Worm (Caenorhabditis elegans) whole organism, young adult: Measurements from ENCODE around the gene fbxa-215.

ENCODE experiments used
- C06A6.2 ChIP-seq: fragments of 200-800 bp; sonication (Bioruptor generic); conservative IDR thresholded peaks from 2 replicates; pipeline ENCODE4 v1.3.6; 2022; ENCODE audit warnings: missing genetic modification characterization, missing compliant biosample characterization
- D2030.7 ChIP-seq: fragments of 200-800 bp; sonication (Bioruptor generic); IDR thresholded peaks from 2 replicates; pipeline ENCODE4 v1.3.6; 2022; ENCODE audit warnings: missing genetic modification reagents, missing genetic modification characterization, missing compliant biosample characterization
- F22D6.2 ChIP-seq: sonication (generic microtip); optimal IDR thresholded peaks from 2 replicates; lab custom pipeline; 2016; ENCODE audit warnings: mild to moderate bottlenecking, missing genetic modification characterization, missing compliant biosample characterization
- F37B4.10 ChIP-seq: fragments of 200-800 bp; sonication (Bioruptor generic); IDR thresholded peaks from 2 replicates; pipeline ENCODE4 v1.3.6; 2022; ENCODE audit warnings: missing genetic modification characterization, missing compliant biosample characterization
- F49E8.2 ChIP-seq: sonication (generic microtip); optimal IDR thresholded peaks from 3 replicates; lab custom pipeline; 2017; ENCODE audit warnings: missing genetic modification characterization, mild to moderate bottlenecking, missing compliant biosample characterization, antibody characterized with exemption, moderate library complexity; ENCODE audit not compliant: insufficient read depth
- K12H6.12 ChIP-seq: fragments of 200-800 bp; sonication (Bioruptor generic); optimal IDR thresholded peaks from 2 replicates; lab custom pipeline; 2018; ENCODE audit warnings: mild to moderate bottlenecking, missing genetic modification characterization, missing compliant biosample characterization
- T26A5.8 ChIP-seq: sonication (generic microtip); optimal IDR thresholded peaks from 2 replicates; lab custom pipeline; 2016; ENCODE audit warnings: missing genetic modification characterization, missing compliant biosample characterization
- Y79H2A.3 ChIP-seq: fragments of 200-800 bp; sonication (Bioruptor generic); conservative IDR thresholded peaks from 2 replicates; pipeline ENCODE4 v1.3.6; 2022; ENCODE audit warnings: missing genetic modification reagents, missing genetic modification characterization, missing compliant biosample characterization
- aptf-2 ChIP-seq: fragments of 200-800 bp; sonication (Bioruptor generic); conservative IDR thresholded peaks from 2 replicates; pipeline ENCODE4 v1.3.6; 2022; ENCODE audit warnings: missing genetic modification reagents, missing genetic modification characterization, missing compliant biosample characterization
- aptf-3 ChIP-seq: fragments of 200-800 bp; sonication (Bioruptor generic); IDR thresholded peaks from 2 replicates; pipeline ENCODE4 v1.3.6; 2022; ENCODE audit warnings: missing genetic modification characterization, missing compliant biosample characterization
- attf-6 ChIP-seq: fragments of 200-800 bp; sonication (Bioruptor generic); IDR thresholded peaks from 2 replicates; pipeline ENCODE4 v1.3.6; 2022; ENCODE audit warnings: missing genetic modification reagents, missing genetic modification characterization, missing compliant biosample characterization
- bed-2 ChIP-seq: fragments of 200-800 bp; sonication (Bioruptor generic); IDR thresholded peaks from 2 replicates; pipeline ENCODE4 v1.3.6; 2022; ENCODE audit warnings: missing genetic modification reagents, missing genetic modification characterization, missing compliant biosample characterization
- cebp-2 ChIP-seq: fragments of 200-800 bp; sonication (Bioruptor generic); IDR thresholded peaks from 2 replicates; pipeline ENCODE4 v1.3.6; 2022; ENCODE audit warnings: missing genetic modification characterization, missing compliant biosample characterization
- ceh-40 ChIP-seq: fragments of 200-800 bp; sonication (Bioruptor generic); IDR thresholded peaks from 2 replicates; pipeline ENCODE4 v1.3.6; 2022; ENCODE audit warnings: missing genetic modification characterization, missing compliant biosample characterization
- ceh-58 ChIP-seq: fragments of 200-800 bp; sonication (Bioruptor generic); IDR thresholded peaks from 2 replicates; pipeline ENCODE4 v1.3.6; 2022; ENCODE audit warnings: missing genetic modification characterization, missing compliant biosample characterization
- die-1 ChIP-seq: sonication (generic microtip); optimal IDR thresholded peaks from 2 replicates; lab custom pipeline; 2016; ENCODE audit warnings: missing genotype, mild to moderate bottlenecking, missing genetic modification characterization, missing compliant biosample characterization
- dpl-1 ChIP-seq: fragments of 150-350 bp; optimal IDR thresholded peaks from 2 replicates; lab custom pipeline; 2014; ENCODE audit warnings: missing biosample characterization, missing genetic modification reagents, missing genetic modification characterization
- ekl-4 ChIP-seq: fragments of 200-800 bp; sonication (Bioruptor generic); IDR thresholded peaks from 2 replicates; pipeline ENCODE4 v1.3.6; 2022; ENCODE audit warnings: missing genetic modification reagents, missing genetic modification characterization, missing compliant biosample characterization
- fkh-3 ChIP-seq: sonication (generic microtip); optimal IDR thresholded peaks from 2 replicates; lab custom pipeline; 2016; ENCODE audit warnings: mild to moderate bottlenecking, missing genetic modification characterization, missing compliant biosample characterization
- gei-17 ChIP-seq: fragments of 200-800 bp; sonication (Bioruptor generic); optimal IDR thresholded peaks from 2 replicates; lab custom pipeline; 2018; ENCODE audit warnings: mild to moderate bottlenecking, missing genetic modification characterization, missing compliant biosample characterization
- hmg-20 ChIP-seq: fragments of 200-800 bp; sonication (Bioruptor generic); IDR thresholded peaks from 2 replicates; pipeline ENCODE4 v1.3.6; 2022; ENCODE audit warnings: missing genetic modification reagents, missing genetic modification characterization, missing compliant biosample characterization
- hsf-1 ChIP-seq: fragments of 200-800 bp; sonication (Bioruptor generic); IDR thresholded peaks from 2 replicates; pipeline ENCODE4 v1.3.6; 2022; ENCODE audit warnings: missing genetic modification reagents, missing genetic modification characterization, missing compliant biosample characterization
- lag-1 ChIP-seq: fragments of 200-800 bp; sonication (Bioruptor generic); IDR thresholded peaks from 2 replicates; pipeline ENCODE4 v1.3.6; 2022; ENCODE audit warnings: missing genetic modification reagents, missing genetic modification characterization, missing compliant biosample characterization
- lin-26 ChIP-seq: fragments of 200-800 bp; sonication (Bioruptor generic); IDR thresholded peaks from 2 replicates; pipeline ENCODE4 v1.3.6; 2022; ENCODE audit warnings: missing genetic modification reagents, missing genetic modification characterization, missing compliant biosample characterization
- lsy-27 ChIP-seq: sonication (generic microtip); optimal IDR thresholded peaks from 2 replicates; lab custom pipeline; 2017; ENCODE audit warnings: missing genetic modification characterization, mild to moderate bottlenecking, missing compliant biosample characterization, antibody characterized with exemption, missing genotype, borderline replicate concordance; ENCODE audit not compliant: insufficient read depth
- madf-3 ChIP-seq: fragments of 200-800 bp; sonication (Bioruptor generic); IDR thresholded peaks from 2 replicates; pipeline ENCODE4 v1.3.6; 2022; ENCODE audit warnings: missing genetic modification reagents, missing genetic modification characterization, missing compliant biosample characterization
- madf-6 ChIP-seq: fragments of 200-800 bp; sonication (Bioruptor generic); IDR thresholded peaks from 2 replicates; pipeline ENCODE4 v1.3.6; 2022; ENCODE audit warnings: missing genetic modification reagents, missing genetic modification characterization, missing compliant biosample characterization
- mes-4 ChIP-seq: sonication (generic microtip); optimal IDR thresholded peaks from 2 replicates; lab custom pipeline; 2016; ENCODE audit warnings: missing genotype, missing genetic modification characterization, missing compliant biosample characterization
- pbrm-1 ChIP-seq: fragments of 200-800 bp; sonication (Bioruptor generic); IDR thresholded peaks from 2 replicates; pipeline ENCODE4 v1.3.6; 2022; ENCODE audit warnings: missing genetic modification reagents, missing genetic modification characterization, missing compliant biosample characterization
- repo-1 ChIP-seq: sonication (generic microtip); optimal IDR thresholded peaks from 2 replicates; lab custom pipeline; 2017; ENCODE audit warnings: mild to moderate bottlenecking, missing genetic modification characterization, missing compliant biosample characterization
- snpc-1.1 ChIP-seq: sonication (generic microtip); optimal IDR thresholded peaks from 2 replicates; lab custom pipeline; 2017; ENCODE audit warnings: missing genetic modification characterization, mild to moderate bottlenecking, missing compliant biosample characterization, antibody characterized with exemption, moderate library complexity, missing genotype, missing genetic modification reagents; ENCODE audit not compliant: insufficient read depth
- snpc-4 ChIP-seq, 5 experiments: fragments of 150-350 bp in 1 of 5; sonication (generic microtip) in 4 of 5; optimal IDR thresholded peaks; 2 replicates each; lab custom pipeline; 2014 to 2018; ENCODE audit warnings: missing genetic modification characterization in 5 of 5, missing biosample characterization in 3 of 5, antibody characterized with exemption in 2 of 5, mild to moderate bottlenecking in 2 of 5, missing compliant biosample characterization in 2 of 5, missing genotype in 2 of 5, moderate library complexity in 2 of 5, missing genetic modification reagents in 1 of 5
- somi-1 ChIP-seq: fragments of 200-800 bp; sonication (Bioruptor generic); optimal IDR thresholded peaks from 2 replicates; lab custom pipeline; 2018; ENCODE audit warnings: mild to moderate bottlenecking, missing genetic modification characterization, missing compliant biosample characterization
- ztf-22 ChIP-seq: fragments of 200-800 bp; sonication (Bioruptor generic); optimal IDR thresholded peaks from 2 replicates; lab custom pipeline; 2018; ENCODE audit warnings: mild to moderate bottlenecking, missing genetic modification characterization, moderate library complexity, missing compliant biosample characterization
- ztf-26 ChIP-seq: sonication (generic microtip); optimal IDR thresholded peaks from 2 replicates; lab custom pipeline; 2017; ENCODE audit warnings: missing genetic modification characterization, missing compliant biosample characterization

The fbxa-215 gene

DNA sequence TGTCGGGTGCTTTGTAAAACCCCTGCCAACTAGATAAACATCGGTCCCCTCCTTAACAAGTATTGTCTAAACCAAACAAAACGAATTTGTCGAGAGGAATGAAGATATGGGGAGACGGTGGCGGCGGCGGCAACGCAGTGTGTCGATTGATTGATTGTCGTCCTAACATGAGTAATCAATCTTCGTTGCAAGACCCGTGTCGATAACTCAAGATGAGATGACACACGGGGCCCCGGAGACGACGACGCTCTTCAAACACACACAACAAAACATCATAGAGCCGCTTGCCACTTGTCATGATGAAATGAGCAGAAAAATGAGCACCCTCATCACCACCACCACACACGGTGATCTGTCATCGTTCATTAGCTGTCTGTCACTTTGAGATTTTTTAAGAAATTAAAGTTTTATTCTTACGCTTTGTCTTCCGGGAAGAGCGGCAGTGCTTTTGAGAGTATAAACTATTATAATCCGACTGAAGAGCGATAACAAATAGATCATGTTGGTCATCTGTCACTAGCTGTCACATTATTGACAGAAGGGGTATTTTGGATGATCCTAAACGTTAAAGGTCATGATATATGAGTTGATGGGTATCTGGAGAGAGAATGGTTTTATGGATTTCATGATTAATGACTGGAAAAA lies 29.1 kb upstream of the fbxa-215 start:
- TF ChIP-seq snpc-4 (GFP tag; optimal IDR thresholded peaks at IDR 0.05; lab: Kevin White, UChicago) (no peak), snpc-4 (tag; optimal IDR thresholded peaks at IDR 0.05; lab: Kevin White, UChicago) (peak in 1 of 4 experiments; percentile 8), snpc-1.1 (no peak)
- TF ChIP-seq, all 124 proteins: peak for 1

DNA sequence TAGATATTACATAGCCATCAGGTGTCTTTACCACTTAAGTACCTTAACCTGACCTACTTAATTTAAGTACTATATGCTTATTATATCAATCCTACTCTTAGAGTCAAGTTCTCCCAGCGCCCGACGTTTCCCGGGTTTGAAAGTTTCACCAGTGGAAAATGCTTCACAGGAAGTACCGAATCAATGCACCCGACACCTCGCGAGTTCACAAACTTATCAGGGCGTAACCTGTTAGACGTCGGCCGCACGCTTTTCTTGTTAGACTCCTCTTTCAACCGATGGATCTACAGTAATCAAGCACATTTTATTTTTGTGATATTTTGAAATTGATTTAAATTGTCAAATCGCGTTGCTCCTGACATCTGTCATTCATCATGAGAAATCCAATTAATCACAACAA lies 28.6 kb upstream of the fbxa-215 start:
- TF ChIP-seq aptf-2: no peak
- no peak for TF ChIP-seq snpc-4 (GFP tag; optimal IDR thresholded peaks at IDR 0.05; lab: Kevin White, UChicago)
- peak in 2 of 4 experiments; percentile 54 to 67 for TF ChIP-seq snpc-4 (tag; optimal IDR thresholded peaks at IDR 0.05; lab: Kevin White, UChicago)

DNA sequence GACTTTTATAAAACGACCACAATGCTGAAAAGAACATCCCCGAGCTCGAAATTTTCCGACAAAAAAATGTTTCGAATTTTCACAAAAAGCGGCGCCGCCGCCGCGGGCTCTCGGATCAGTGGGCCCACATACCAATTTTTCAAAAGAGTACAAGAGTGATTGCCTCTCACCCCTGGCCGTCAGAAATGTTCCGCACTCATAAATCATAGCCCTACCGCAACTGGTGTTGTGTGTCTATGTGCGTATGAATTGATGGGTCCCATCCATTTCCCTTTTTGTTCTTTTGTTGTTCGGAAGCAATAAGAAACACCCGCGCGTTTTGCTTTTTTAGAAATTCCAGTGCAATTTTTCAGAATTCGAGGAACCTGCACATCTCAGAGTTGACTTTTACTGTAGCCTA lies 27.9 kb upstream of the fbxa-215 start:
- no peak for TF ChIP-seq ekl-4 (GFP tag; lab: Robert Waterston, UW)
- 0 out of 2 replicates have a peak, but pooled peaks have one; percentile 12 for TF ChIP-seq cebp-2
- TF ChIP-seq hmg-20 (GFP tag; lab: Robert Waterston, UW): no peak

DNA sequence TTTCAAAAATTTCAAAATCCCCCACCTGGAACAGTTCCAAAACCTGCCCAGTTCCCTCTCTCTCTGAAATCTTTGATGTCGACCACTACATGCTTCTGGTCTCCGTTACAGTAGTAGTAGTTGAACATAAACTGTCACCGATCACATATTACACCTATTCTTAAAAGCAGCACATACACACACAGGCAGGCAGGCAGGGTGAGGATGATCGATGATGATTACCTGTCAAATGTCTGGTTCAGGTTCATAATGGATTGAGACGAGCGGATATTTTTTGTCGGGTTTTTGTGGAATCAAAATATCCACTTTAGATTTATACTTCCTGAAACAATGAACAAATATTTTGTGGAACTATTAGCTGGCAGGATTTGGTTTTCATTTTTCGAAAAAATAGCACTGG lies 27.3 kb upstream of the fbxa-215 start:
- no peak for TF ChIP-seq T26A5.8 (tag; lab: Kevin White, UChicago)
- no peak for TF ChIP-seq die-1
- no peak for TF ChIP-seq ztf-22 (GFP tag; lab: Kevin White, UChicago)
- TF ChIP-seq gei-17 (GFP tag; lab: Kevin White, UChicago): no peak
- no peak for TF ChIP-seq attf-6 (GFP tag; lab: Robert Waterston, UW)
- no peak for TF ChIP-seq C06A6.2 (GFP tag; lab: Robert Waterston, UW)
- no peak for TF ChIP-seq cebp-2
- TF ChIP-seq D2030.7 (GFP tag; lab: Robert Waterston, UW): no peak
- TF ChIP-seq aptf-3 (GFP tag; lab: Robert Waterston, UW): no peak
- TF ChIP-seq, all 124 proteins: peak for 0

DNA sequence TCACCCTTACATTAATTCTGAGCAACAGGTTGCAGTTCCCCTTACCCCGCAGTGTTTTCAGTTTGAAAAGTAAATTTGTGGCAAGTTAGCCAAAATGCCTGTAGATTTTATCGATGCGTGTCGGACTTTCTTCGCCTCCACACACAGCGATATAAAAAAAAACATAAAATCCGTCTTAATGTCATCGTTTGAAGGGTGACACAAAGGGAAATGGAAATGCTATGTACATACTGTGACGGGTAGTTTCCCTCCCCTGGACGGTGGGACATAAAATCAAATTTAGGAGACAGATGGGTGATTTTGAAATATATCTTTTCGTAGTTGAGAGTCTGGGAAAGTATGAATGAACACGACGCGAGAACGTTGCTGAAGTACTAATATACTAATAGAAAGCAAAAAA lies 25.8 kb upstream of the fbxa-215 start:
- TF ChIP-seq cebp-2 (no peak), dpl-1 (GFP tag; lab: Kevin White, UChicago) (no peak), lin-26 (GFP tag; lab: Robert Waterston, UW) (no peak), F37B4.10 (GFP tag; lab: Robert Waterston, UW) (no peak), mes-4 (tag; lab: Kevin White, UChicago) (no peak), fkh-3 (tag; lab: Kevin White, UChicago) (no peak), somi-1 (GFP tag; lab: Kevin White, UChicago) (no peak), gei-17 (GFP tag; lab: Kevin White, UChicago) (no peak), ztf-26 (tag; lab: Kevin White, UChicago) (no peak)
- TF ChIP-seq, all 124 proteins: peak for 0

DNA sequence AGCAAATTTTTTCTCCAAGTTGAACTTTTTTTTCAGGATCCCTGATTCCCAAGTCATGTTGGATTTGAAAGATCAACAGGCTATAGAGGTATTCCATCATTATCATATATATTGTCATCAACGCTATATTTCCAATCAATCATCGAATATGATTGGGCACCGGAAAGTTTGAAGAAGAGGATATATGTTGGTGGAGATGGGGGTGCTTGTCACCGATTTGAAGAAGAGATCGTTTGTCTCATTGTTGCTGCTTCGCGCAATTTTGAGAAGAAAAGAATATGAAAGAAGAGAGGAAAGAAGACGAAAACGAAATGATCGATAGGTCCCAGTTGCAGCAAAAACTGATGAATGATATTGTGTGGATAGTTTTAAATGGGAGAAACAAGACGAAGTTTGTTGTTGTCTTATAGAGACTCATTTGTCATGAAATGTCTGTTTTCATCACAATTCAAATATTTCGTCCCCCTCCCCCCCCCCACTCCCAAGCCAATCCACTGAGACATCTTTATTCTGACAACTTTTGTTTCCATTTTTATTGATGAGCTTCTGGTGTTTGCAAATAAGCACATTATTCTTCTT lies 22.7 kb upstream of the fbxa-215 start, which contains the start of gene T23G4.2:
T23G4.2 (minus strand) TSS at position 255 of the 579 bp plus-strand sequence.
- TF ChIP-seq pbrm-1 (GFP tag; lab: Robert Waterston, UW) (no peak), snpc-4 (GFP tag; optimal IDR thresholded peaks at IDR 0.05; lab: Kevin White, UChicago) (no peak), snpc-4 (tag; optimal IDR thresholded peaks at IDR 0.05; lab: Kevin White, UChicago) (no peak), ceh-58 (GFP tag; lab: Robert Waterston, UW) (no peak), F49E8.2 (tag; lab: Kevin White, UChicago) (no peak), madf-6 (GFP tag; lab: Robert Waterston, UW) (no peak), ceh-40 (no peak), Y79H2A.3 (GFP tag; lab: Robert Waterston, UW) (no peak), madf-3 (GFP tag; lab: Robert Waterston, UW) (no peak), lsy-27 (tag; lab: Kevin White, UChicago) (no peak), lag-1 (GFP tag; lab: Robert Waterston, UW) (no peak), bed-2 (no peak), hsf-1 (GFP tag; lab: Robert Waterston, UW) (no peak), repo-1 (tag; lab: Kevin White, UChicago) (no peak), F22D6.2 (tag; lab: Kevin White, UChicago) (no peak), K12H6.12 (no peak)
